Fruit fly (Drosophila melanogaster) whole organism, prepupa: ENCODE results near the gene CG33110.
A peak's percentile ranks its signal among the peaks of the same experiment; 100 is the strongest.

ENCODE experiments used
- Blimp-1 ChIP-seq: fragments of 200-800 bp; sonication (Bioruptor generic); optimal IDR thresholded peaks from 3 replicates; lab custom pipeline; 2017; ENCODE audit warnings: missing biosample characterization, missing genetic modification characterization, mild to moderate bottlenecking, moderate library complexity, missing genetic modification reagents
- CG10631 ChIP-seq: fragments of 200-800 bp; sonication (Bioruptor generic); optimal IDR thresholded peaks from 2 replicates; lab custom pipeline; 2016; ENCODE audit warnings: missing biosample characterization, missing genetic modification characterization
- CG11294 ChIP-seq: fragments of 200-800 bp; sonication (Bioruptor generic); IDR thresholded peaks from 2 replicates; pipeline ENCODE4 v1.3.6; 2022; ENCODE audit warnings: missing biosample characterization, missing genetic modification characterization
- CG11762 ChIP-seq: fragments of 200-800 bp; sonication (Bioruptor generic); optimal IDR thresholded peaks from 3 replicates; lab custom pipeline; 2016; ENCODE audit warnings: missing biosample characterization, missing genetic modification characterization; ENCODE audit not compliant: insufficient read depth
- CG11902 ChIP-seq: fragments of 200-800 bp; sonication (Bioruptor generic); optimal IDR thresholded peaks from 3 replicates; lab custom pipeline; 2016; ENCODE audit warnings: missing biosample characterization, missing genetic modification characterization
- CG15336 ChIP-seq: fragments of 200-800 bp; sonication (Bioruptor generic); IDR thresholded peaks from 2 replicates; pipeline ENCODE4 v1.3.6; 2022; ENCODE audit warnings: missing biosample characterization, missing genetic modification characterization
- CG1621 ChIP-seq: fragments of 200-800 bp; sonication (Bioruptor generic); optimal IDR thresholded peaks from 3 replicates; lab custom pipeline; 2018; ENCODE audit warnings: missing biosample characterization, mild to moderate bottlenecking, missing genetic modification characterization
- CG16779 ChIP-seq: fragments of 200-800 bp; sonication (Bioruptor generic); optimal IDR thresholded peaks from 3 replicates; lab custom pipeline; 2017; ENCODE audit warnings: missing biosample characterization, mild to moderate bottlenecking, missing genetic modification characterization
- CG3032 ChIP-seq: fragments of 200-800 bp; optimal IDR thresholded peaks from 2 replicates; lab custom pipeline; 2019; ENCODE audit warnings: missing biosample characterization, mild to moderate bottlenecking, missing genetic modification characterization, moderate library complexity
- CG31627 ChIP-seq: fragments of 200-800 bp; sonication (Bioruptor generic); optimal IDR thresholded peaks from 3 replicates; lab custom pipeline; 2016; ENCODE audit warnings: missing biosample characterization, missing genetic modification characterization
- CG34406 ChIP-seq: fragments of 200-800 bp; sonication (Bioruptor generic); optimal IDR thresholded peaks from 3 replicates; lab custom pipeline; 2016; ENCODE audit warnings: missing biosample characterization, missing genetic modification characterization
- CG3919 ChIP-seq: fragments of 200-800 bp; sonication (Bioruptor generic); optimal IDR thresholded peaks from 3 replicates; lab custom pipeline; 2016; ENCODE audit warnings: missing biosample characterization, missing genetic modification characterization
- CG6163 ChIP-seq: fragments of 200-800 bp; sonication (Bioruptor generic); IDR thresholded peaks from 3 replicates; pipeline ENCODE4 v1.3.6; 2022; ENCODE audit warnings: missing biosample characterization, missing genetic modification characterization
- CG6792 ChIP-seq: fragments of 200-800 bp; sonication (Bioruptor generic); optimal IDR thresholded peaks from 3 replicates; lab custom pipeline; 2016; ENCODE audit warnings: missing biosample characterization, missing genetic modification characterization
- CG6854 ChIP-seq: fragments of 200-800 bp; sonication (Bioruptor generic); optimal IDR thresholded peaks from 2 replicates; lab custom pipeline; 2017; ENCODE audit warnings: missing biosample characterization, mild to moderate bottlenecking, missing genetic modification characterization
- CG7368 ChIP-seq: fragments of 200-800 bp; sonication (Bioruptor generic); optimal IDR thresholded peaks from 3 replicates; lab custom pipeline; 2016; ENCODE audit warnings: missing biosample characterization, missing genetic modification characterization
- CG8119 ChIP-seq: fragments of 200-800 bp; sonication (Bioruptor generic); IDR thresholded peaks from 3 replicates; pipeline ENCODE4 v1.3.6; 2022; ENCODE audit warnings: missing biosample characterization, missing genetic modification characterization
- CG8319 ChIP-seq: fragments of 200-800 bp; sonication (Bioruptor generic); optimal IDR thresholded peaks from 3 replicates; lab custom pipeline; 2016; ENCODE audit warnings: missing biosample characterization, missing genetic modification characterization
- CG9139 ChIP-seq: fragments of 200-800 bp; sonication (Bioruptor generic); optimal IDR thresholded peaks from 3 replicates; lab custom pipeline; 2017; ENCODE audit warnings: missing biosample characterization, mild to moderate bottlenecking, missing genetic modification characterization
- Eip75B ChIP-seq: fragments of 200-800 bp; sonication (Bioruptor generic); optimal IDR thresholded peaks from 3 replicates; lab custom pipeline; 2016; ENCODE audit warnings: missing biosample characterization, missing genetic modification characterization
- Eip78C ChIP-seq: fragments of 200-800 bp; sonication (Bioruptor generic); peaks from one replicate; lab custom pipeline; 2016; ENCODE audit warnings: missing biosample characterization, missing genetic modification characterization
- Eip93F ChIP-seq: fragments of 200-800 bp; sonication (Bioruptor generic); optimal IDR thresholded peaks from 2 replicates; lab custom pipeline; 2016; ENCODE audit warnings: missing biosample characterization, mild to moderate bottlenecking, missing genetic modification characterization
- Ets21C ChIP-seq: fragments of 200-800 bp; sonication (Bioruptor generic); optimal IDR thresholded peaks from 3 replicates; lab custom pipeline; 2016; ENCODE audit warnings: missing biosample characterization, missing genetic modification characterization
- Ets96B ChIP-seq: fragments of 200-800 bp; optimal IDR thresholded peaks from 2 replicates; lab custom pipeline; 2019; ENCODE audit warnings: missing biosample characterization, mild to moderate bottlenecking, missing genetic modification characterization, moderate library complexity
- Gug ChIP-seq: fragments of 200-800 bp; sonication (Bioruptor generic); IDR thresholded peaks from 2 replicates; pipeline ENCODE4 v1.3.6; 2022; ENCODE audit warnings: missing biosample characterization, missing genetic modification characterization
- Hr4 ChIP-seq: fragments of 200-800 bp; sonication (Bioruptor generic); optimal IDR thresholded peaks from 3 replicates; lab custom pipeline; 2016; ENCODE audit warnings: missing biosample characterization, missing genetic modification characterization
- Lpt ChIP-seq: fragments of 200-800 bp; sonication (Bioruptor generic); optimal IDR thresholded peaks from 3 replicates; lab custom pipeline; 2016; ENCODE audit warnings: missing biosample characterization, missing genetic modification characterization
- OdsH ChIP-seq: fragments of 200-800 bp; sonication (Bioruptor generic); optimal IDR thresholded peaks from 3 replicates; lab custom pipeline; 2016; ENCODE audit warnings: missing biosample characterization, missing genetic modification characterization
- Smox ChIP-seq: fragments of 200-800 bp; sonication (Bioruptor generic); optimal IDR thresholded peaks from 3 replicates; lab custom pipeline; 2016; ENCODE audit warnings: missing biosample characterization, missing genetic modification characterization
- Sox102F ChIP-seq: fragments of 200-800 bp; sonication (Bioruptor generic); optimal IDR thresholded peaks from 2 replicates; lab custom pipeline; 2016; ENCODE audit warnings: missing biosample characterization, mild to moderate bottlenecking, missing genetic modification characterization
- Sox15 ChIP-seq: fragments of 200-800 bp; sonication (Bioruptor generic); optimal IDR thresholded peaks from 3 replicates; lab custom pipeline; 2016; ENCODE audit warnings: missing biosample characterization, missing genetic modification characterization
- achi ChIP-seq: fragments of 200-800 bp; sonication (Bioruptor generic); optimal IDR thresholded peaks from 3 replicates; lab custom pipeline; 2016; ENCODE audit warnings: missing biosample characterization, missing genetic modification characterization
- dac ChIP-seq: fragments of 200-800 bp; sonication (Bioruptor generic); optimal IDR thresholded peaks from 2 replicates; lab custom pipeline; 2017; ENCODE audit warnings: missing biosample characterization, mild to moderate bottlenecking, missing genetic modification characterization
- dsx ChIP-seq: fragments of 200-800 bp; optimal IDR thresholded peaks from 3 replicates; lab custom pipeline; 2019; ENCODE audit warnings: missing biosample characterization, mild to moderate bottlenecking, missing genetic modification characterization, moderate library complexity; ENCODE audit not compliant: poor library complexity, severe bottlenecking
- eg ChIP-seq: fragments of 200-800 bp; sonication (Bioruptor generic); IDR thresholded peaks from 3 replicates; pipeline ENCODE4 v1.3.6; 2022; ENCODE audit warnings: missing biosample characterization, missing genetic modification characterization
- fd85E ChIP-seq: fragments of 200-800 bp; sonication (Bioruptor generic); optimal IDR thresholded peaks from 3 replicates; lab custom pipeline; 2016; ENCODE audit warnings: missing biosample characterization, missing genetic modification characterization
- fkh ChIP-seq: fragments of 200-800 bp; sonication (Bioruptor generic); optimal IDR thresholded peaks from 3 replicates; lab custom pipeline; 2017; ENCODE audit warnings: missing biosample characterization, mild to moderate bottlenecking, missing genetic modification characterization, moderate library complexity
- net ChIP-seq: fragments of 200-800 bp; sonication (Bioruptor generic); optimal IDR thresholded peaks from 3 replicates; lab custom pipeline; 2016; ENCODE audit warnings: missing biosample characterization, missing genetic modification characterization
- salr ChIP-seq, 2 experiments: fragments of 200-800 bp; sonication (Bioruptor generic); optimal IDR thresholded peaks; 3 replicates each; lab custom pipeline; 2016 to 2018; ENCODE audit warnings: missing biosample characterization in 2 of 2, missing genetic modification characterization in 2 of 2, mild to moderate bottlenecking in 1 of 2
- ss ChIP-seq, 2 experiments: fragments of 200-800 bp; sonication (Bioruptor generic); optimal IDR thresholded peaks; 2 replicates in 1 of 2; 3 replicates in 1 of 2; lab custom pipeline; 2017 to 2018; ENCODE audit warnings: mild to moderate bottlenecking in 2 of 2, missing biosample characterization in 2 of 2, missing genetic modification characterization in 2 of 2, moderate library complexity in 1 of 2
- svp ChIP-seq: fragments of 200-800 bp; sonication (Bioruptor generic); peaks from one replicate; lab custom pipeline; 2016; ENCODE audit warnings: missing biosample characterization, missing genetic modification characterization
- topi ChIP-seq: fragments of 200-800 bp; sonication (Bioruptor generic); optimal IDR thresholded peaks from 3 replicates; lab custom pipeline; 2016; ENCODE audit warnings: missing biosample characterization, missing genetic modification characterization
- vri ChIP-seq: fragments of 200-800 bp; sonication (Bioruptor generic); optimal IDR thresholded peaks from 3 replicates; lab custom pipeline; 2016; ENCODE audit warnings: missing biosample characterization, mild to moderate bottlenecking, missing genetic modification characterization

The CG33110 gene

DNA sequence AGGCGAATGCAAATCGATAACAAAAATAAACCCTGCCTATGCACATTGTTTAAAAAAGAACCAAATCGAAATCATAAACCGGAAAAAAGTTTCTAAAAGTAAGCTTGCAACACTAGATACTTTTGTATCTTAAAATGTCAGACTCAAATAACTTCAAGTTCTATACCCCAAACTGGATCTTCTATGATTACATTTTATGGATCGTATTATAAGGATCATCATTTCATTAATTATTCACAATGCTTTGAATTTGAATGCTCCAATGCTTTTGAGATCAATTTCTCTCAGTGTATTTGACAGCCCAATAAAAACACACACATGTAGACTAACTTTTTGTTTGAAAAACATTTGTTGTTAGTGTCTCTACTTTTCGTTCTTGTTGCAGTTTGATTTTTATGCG is 24.3 kb downstream of the CG33110 start (continued):
- TF ChIP-seq CG8319 (GFP tag; lab: Kevin White, UChicago) (no peak), dsx (GFP tag; lab: Kevin White, UChicago) (no peak), CG10631 (GFP tag; lab: Kevin White, UChicago) (peak; percentile 6), eg (peak; percentile 77; the same call in 2 of the 3 replicates), fd85E (no peak), CG1621 (tag; lab: Kevin White, UChicago) (no peak), CG6792 (no peak), Sox102F (GFP tag; lab: Kevin White, UChicago) (no peak), CG11294 (GFP tag; lab: Robert Waterston, UW) (no peak), Blimp-1 (GFP tag; lab: Kevin White, UChicago) (no peak), achi (GFP tag; lab: Kevin White, UChicago) (peak; percentile 18), CG15336 (GFP tag; lab: Robert Waterston, UW) (peak; percentile 63), Ets21C (GFP tag; lab: Kevin White, UChicago) (no peak), dac (GFP tag; lab: Kevin White, UChicago) (peak; percentile 23)

DNA sequence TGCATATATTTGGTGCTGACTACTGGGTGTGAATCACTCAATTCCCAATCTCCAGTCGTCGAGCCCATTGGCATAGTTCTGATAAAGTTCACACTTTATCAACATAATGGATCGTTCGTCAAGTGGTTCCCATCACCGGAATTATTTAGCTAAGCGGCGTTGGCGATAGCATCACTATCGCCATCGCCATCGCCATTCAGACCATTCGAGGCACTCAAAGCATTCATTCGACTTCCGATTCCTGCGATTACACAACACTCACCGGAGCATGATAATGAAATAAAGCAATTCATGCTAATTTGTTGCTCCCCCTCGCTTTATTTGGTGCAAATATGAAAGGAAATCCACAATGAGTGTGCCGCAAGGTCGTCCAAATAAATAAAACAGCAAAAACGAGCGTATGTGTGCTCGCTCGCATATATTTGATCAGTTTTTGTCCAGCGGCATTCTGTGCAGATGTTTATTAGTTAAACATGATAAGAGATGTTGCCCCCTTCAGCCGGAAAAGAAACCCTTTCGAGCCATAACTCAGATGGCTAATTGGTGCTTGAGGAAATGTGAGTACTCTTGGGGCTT is 25.4 kb downstream of the CG33110 start:
- TF ChIP-seq CG31627 (GFP tag; lab: Kevin White, UChicago) (no peak), salr (GFP tag; optimal IDR thresholded peaks at IDR 0.05; lab: Kevin White, UChicago) (no peak), ss (GFP tag; optimal IDR thresholded peaks at IDR 0.05; lab: Kevin White, UChicago) (no peak), vri (GFP tag; lab: Kevin White, UChicago) (peak; percentile 51), CG3032 (tag; lab: Kevin White, UChicago) (no peak), CG3919 (no peak), fkh (peak; percentile 32), Eip93F (GFP tag; lab: Kevin White, UChicago) (no peak), CG8319 (GFP tag; lab: Kevin White, UChicago) (no peak), Sox15 (GFP tag; lab: Kevin White, UChicago) (no peak), Eip78C (GFP tag; lab: Kevin White, UChicago) (peak; percentile 31), CG34406 (GFP tag; lab: Kevin White, UChicago) (no peak), CG6163 (GFP tag; lab: Robert Waterston, UW) (no peak), achi (GFP tag; lab: Kevin White, UChicago) (no peak), CG6854 (GFP tag; lab: Kevin White, UChicago) (no peak), CG16779 (tag; lab: Kevin White, UChicago) (no peak), svp (GFP tag; lab: Kevin White, UChicago) (no peak), CG11902 (no peak), CG11762 (GFP tag; lab: Kevin White, UChicago) (no peak), topi (GFP tag; lab: Kevin White, UChicago) (no peak), CG6792 (no peak)

DNA sequence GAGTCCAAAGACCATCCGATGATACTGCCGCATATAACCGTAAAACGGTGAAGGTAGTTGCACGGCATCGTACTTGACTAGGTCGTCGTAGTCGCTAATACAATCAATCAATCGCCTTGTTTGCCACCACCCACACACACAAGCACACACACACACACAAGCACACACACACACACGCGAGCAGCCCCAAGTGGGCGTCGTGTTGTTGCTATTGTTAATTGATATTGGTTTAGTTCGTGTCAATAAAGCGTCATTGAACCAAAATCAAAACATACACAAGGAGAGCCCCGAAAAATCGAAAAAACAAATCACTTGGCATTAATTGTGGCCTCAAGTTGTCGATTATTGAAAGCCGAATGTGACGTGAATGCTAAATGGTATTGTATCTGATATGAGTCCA is 26.5 kb downstream of the CG33110 start:
- peak; percentile 95 for TF ChIP-seq fkh
- no peak for TF ChIP-seq Ets96B

DNA sequence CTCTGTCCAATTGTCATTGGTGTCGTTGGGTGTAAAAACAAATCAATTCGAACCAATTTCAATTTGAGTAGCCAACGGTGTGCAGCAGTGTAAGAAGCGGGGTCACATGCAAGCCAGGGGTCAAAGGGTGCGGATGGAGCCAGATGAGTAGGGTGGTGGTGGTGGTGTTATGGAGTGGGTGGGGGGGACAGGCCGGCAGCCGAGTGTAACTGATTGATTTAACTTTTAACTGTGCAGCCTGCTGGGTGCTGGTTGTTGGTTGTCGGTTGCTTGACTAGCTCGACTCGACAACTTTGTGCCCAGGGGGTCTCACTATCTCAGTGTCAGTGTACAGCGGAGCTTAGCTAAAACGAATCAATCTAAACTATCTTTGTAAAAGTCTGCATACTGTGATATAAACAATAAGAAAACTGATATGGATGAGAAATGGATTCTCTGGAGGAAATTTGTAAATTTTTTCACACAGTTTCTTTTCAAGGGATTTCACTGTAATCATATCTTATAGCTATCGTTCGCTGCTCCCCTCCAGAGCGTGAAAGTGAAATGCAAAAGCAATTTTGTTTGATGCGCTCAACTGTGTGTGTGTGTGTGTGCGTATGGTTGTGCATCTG is 27.5 kb downstream of the CG33110 start:
- TF ChIP-seq CG11762 (GFP tag; lab: Kevin White, UChicago) (peak; percentile 48), net (GFP tag; lab: Kevin White, UChicago) (peak; percentile 58), Eip75B (GFP tag; lab: Kevin White, UChicago) (no peak), CG11294 (GFP tag; lab: Robert Waterston, UW) (peak; percentile 76), Smox (GFP tag; lab: Kevin White, UChicago) (no peak), salr (GFP tag; optimal IDR thresholded peaks at IDR 0.05; lab: Kevin White, UChicago) (peak in 1 of 2 experiments; percentile 21), CG8119 (GFP tag; lab: Robert Waterston, UW) (peak; percentile 90), CG15336 (GFP tag; lab: Robert Waterston, UW) (peak; percentile 91), Gug (GFP tag; lab: Robert Waterston, UW) (peak; percentile 77), achi (GFP tag; lab: Kevin White, UChicago) (no peak), Blimp-1 (GFP tag; lab: Kevin White, UChicago) (peak; percentile 24), Hr4 (no peak), OdsH (no peak), Eip93F (GFP tag; lab: Kevin White, UChicago) (no peak), CG7368 (GFP tag; lab: Kevin White, UChicago) (peak; percentile 37), CG3919 (peak; percentile 68), CG1621 (tag; lab: Kevin White, UChicago) (no peak), Lpt (GFP tag; lab: Kevin White, UChicago) (peak; percentile 65), CG16779 (tag; lab: Kevin White, UChicago) (peak; percentile 40), CG9139 (GFP tag; lab: Kevin White, UChicago) (no peak), CG6163 (GFP tag; lab: Robert Waterston, UW) (peak; percentile 91), CG11902 (no peak), dac (GFP tag; lab: Kevin White, UChicago) (peak; percentile 76)
